Worm (Caenorhabditis elegans) whole organism, young adult: ENCODE measurements around the gene C35A11.2.
A peak's percentile ranks its signal among the peaks of the same experiment; 100 is the strongest.

ENCODE experiments used
- B0336.3 ChIP-seq: fragments of 200-800 bp; sonication (Bioruptor generic); IDR thresholded peaks from 2 replicates; pipeline ENCODE4 v1.3.6; 2022; ENCODE audit warnings: missing genetic modification characterization, missing compliant biosample characterization
- F23B12.7 ChIP-seq: sonication (generic microtip); optimal IDR thresholded peaks from 2 replicates; lab custom pipeline; 2017; ENCODE audit warnings: missing genetic modification characterization, mild to moderate bottlenecking, missing compliant biosample characterization, antibody characterized with exemption, moderate library complexity; ENCODE audit not compliant: insufficient read depth
- F49E8.2 ChIP-seq: sonication (generic microtip); optimal IDR thresholded peaks from 3 replicates; lab custom pipeline; 2017; ENCODE audit warnings: missing genetic modification characterization, mild to moderate bottlenecking, missing compliant biosample characterization, antibody characterized with exemption, moderate library complexity; ENCODE audit not compliant: insufficient read depth
- F57A8.1 ChIP-seq: fragments of 200-800 bp; sonication (Bioruptor generic); optimal IDR thresholded peaks from 2 replicates; lab custom pipeline; 2018; ENCODE audit warnings: mild to moderate bottlenecking, missing genetic modification characterization, moderate library complexity, missing compliant biosample characterization
- K11D2.4 ChIP-seq: fragments of 200-800 bp; sonication (Bioruptor generic); IDR thresholded peaks from 2 replicates; pipeline ENCODE4 v1.3.6; 2022; ENCODE audit warnings: missing genetic modification reagents, missing genetic modification characterization, missing compliant biosample characterization
- K12H6.12 ChIP-seq: fragments of 200-800 bp; sonication (Bioruptor generic); optimal IDR thresholded peaks from 2 replicates; lab custom pipeline; 2018; ENCODE audit warnings: mild to moderate bottlenecking, missing genetic modification characterization, missing compliant biosample characterization
- T07F8.4 ChIP-seq: sonication (generic microtip); optimal IDR thresholded peaks from 2 replicates; lab custom pipeline; 2016; ENCODE audit warnings: mild to moderate bottlenecking, missing genetic modification characterization, moderate library complexity, missing compliant biosample characterization
- T26A5.8 ChIP-seq: sonication (generic microtip); optimal IDR thresholded peaks from 2 replicates; lab custom pipeline; 2016; ENCODE audit warnings: missing genetic modification characterization, missing compliant biosample characterization
- Y53F4B.3 ChIP-seq: fragments of 200-800 bp; sonication (Bioruptor generic); IDR thresholded peaks from 2 replicates; pipeline ENCODE4 v1.3.6; 2022; ENCODE audit warnings: missing genetic modification reagents, missing genetic modification characterization, missing compliant biosample characterization
- Y56A3A.18 ChIP-seq: fragments of 200-800 bp; sonication (Bioruptor generic); IDR thresholded peaks from 2 replicates; pipeline ENCODE4 v1.3.6; 2022; ENCODE audit warnings: missing genetic modification reagents, missing genetic modification characterization, missing compliant biosample characterization
- Y79H2A.3 ChIP-seq: fragments of 200-800 bp; sonication (Bioruptor generic); conservative IDR thresholded peaks from 2 replicates; pipeline ENCODE4 v1.3.6; 2022; ENCODE audit warnings: missing genetic modification reagents, missing genetic modification characterization, missing compliant biosample characterization
- aptf-2 ChIP-seq: fragments of 200-800 bp; sonication (Bioruptor generic); conservative IDR thresholded peaks from 2 replicates; pipeline ENCODE4 v1.3.6; 2022; ENCODE audit warnings: missing genetic modification reagents, missing genetic modification characterization, missing compliant biosample characterization
- aptf-3 ChIP-seq: fragments of 200-800 bp; sonication (Bioruptor generic); IDR thresholded peaks from 2 replicates; pipeline ENCODE4 v1.3.6; 2022; ENCODE audit warnings: missing genetic modification characterization, missing compliant biosample characterization
- atf-7 ChIP-seq: sonication (generic microtip); optimal IDR thresholded peaks from 2 replicates; lab custom pipeline; 2017; ENCODE audit warnings: mild to moderate bottlenecking, missing genetic modification characterization, missing compliant biosample characterization
- athp-1 ChIP-seq: sonication (generic microtip); optimal IDR thresholded peaks from 2 replicates; lab custom pipeline; 2017; ENCODE audit warnings: mild to moderate bottlenecking, missing genetic modification characterization, missing compliant biosample characterization
- attf-6 ChIP-seq: fragments of 200-800 bp; sonication (Bioruptor generic); IDR thresholded peaks from 2 replicates; pipeline ENCODE4 v1.3.6; 2022; ENCODE audit warnings: missing genetic modification reagents, missing genetic modification characterization, missing compliant biosample characterization
- bed-1 ChIP-seq: fragments of 200-800 bp; sonication (Bioruptor generic); IDR thresholded peaks from 2 replicates; pipeline ENCODE4 v1.3.6; 2022; ENCODE audit warnings: missing genetic modification reagents, missing genetic modification characterization, missing compliant biosample characterization
- cebp-1 ChIP-seq, 2 experiments: fragments of 200-800 bp in 1 of 2; sonication (Bioruptor generic) in 1 of 2; sonication (generic microtip) in 1 of 2; IDR thresholded peaks in 1 of 2; optimal IDR thresholded peaks in 1 of 2; 2 replicates each; pipeline versions ENCODE4 v1.3.6 to Lab custom; 2017 to 2022; ENCODE audit warnings: missing compliant biosample characterization in 2 of 2, missing genetic modification characterization in 2 of 2, mild to moderate bottlenecking in 1 of 2, missing genetic modification reagents in 1 of 2, moderate library complexity in 1 of 2
- ceh-58 ChIP-seq: fragments of 200-800 bp; sonication (Bioruptor generic); IDR thresholded peaks from 2 replicates; pipeline ENCODE4 v1.3.6; 2022; ENCODE audit warnings: missing genetic modification characterization, missing compliant biosample characterization
- die-1 ChIP-seq: sonication (generic microtip); optimal IDR thresholded peaks from 2 replicates; lab custom pipeline; 2016; ENCODE audit warnings: missing genotype, mild to moderate bottlenecking, missing genetic modification characterization, missing compliant biosample characterization
- dox-1 ChIP-seq: fragments of 200-800 bp; sonication (Bioruptor generic); IDR thresholded peaks from 2 replicates; pipeline ENCODE4 v1.3.6; 2022; ENCODE audit warnings: missing genetic modification reagents, missing genetic modification characterization, missing compliant biosample characterization
- ets-4 ChIP-seq: fragments of 200-800 bp; sonication (Bioruptor generic); optimal IDR thresholded peaks from 2 replicates; lab custom pipeline; 2018; ENCODE audit warnings: mild to moderate bottlenecking, missing genetic modification characterization, missing compliant biosample characterization
- hlh-26 ChIP-seq: fragments of 200-800 bp; sonication (Bioruptor generic); conservative IDR thresholded peaks from 2 replicates; pipeline ENCODE4 v1.3.6; 2022; ENCODE audit warnings: missing genetic modification reagents, missing genetic modification characterization, missing compliant biosample characterization
- hmg-1.2 ChIP-seq: fragments of 200-800 bp; sonication (Bioruptor generic); IDR thresholded peaks from 2 replicates; pipeline ENCODE4 v1.3.6; 2022; ENCODE audit warnings: missing genetic modification reagents, missing genetic modification characterization, missing compliant biosample characterization
- hmg-20 ChIP-seq: fragments of 200-800 bp; sonication (Bioruptor generic); IDR thresholded peaks from 2 replicates; pipeline ENCODE4 v1.3.6; 2022; ENCODE audit warnings: missing genetic modification reagents, missing genetic modification characterization, missing compliant biosample characterization
- lir-1 ChIP-seq: fragments of 200-800 bp; sonication (Bioruptor generic); conservative IDR thresholded peaks from 2 replicates; pipeline ENCODE4 v1.3.6; 2022; ENCODE audit warnings: missing genetic modification reagents, missing genetic modification characterization, missing compliant biosample characterization
- lsl-1 ChIP-seq: fragments of 200-800 bp; sonication (Bioruptor generic); optimal IDR thresholded peaks from 2 replicates; lab custom pipeline; 2018; ENCODE audit warnings: mild to moderate bottlenecking, missing genetic modification characterization, moderate library complexity, missing compliant biosample characterization
- lsy-27 ChIP-seq: sonication (generic microtip); optimal IDR thresholded peaks from 2 replicates; lab custom pipeline; 2017; ENCODE audit warnings: missing genetic modification characterization, mild to moderate bottlenecking, missing compliant biosample characterization, antibody characterized with exemption, missing genotype, borderline replicate concordance; ENCODE audit not compliant: insufficient read depth
- madf-10 ChIP-seq: sonication (generic microtip); optimal IDR thresholded peaks from 2 replicates; lab custom pipeline; 2016; ENCODE audit warnings: mild to moderate bottlenecking, missing genetic modification characterization, missing compliant biosample characterization
- madf-6 ChIP-seq: fragments of 200-800 bp; sonication (Bioruptor generic); IDR thresholded peaks from 2 replicates; pipeline ENCODE4 v1.3.6; 2022; ENCODE audit warnings: missing genetic modification reagents, missing genetic modification characterization, missing compliant biosample characterization
- madf-8 ChIP-seq: fragments of 200-800 bp; sonication (Bioruptor generic); conservative IDR thresholded peaks from 2 replicates; pipeline ENCODE4 v1.3.6; 2022; ENCODE audit warnings: missing genetic modification reagents, missing genetic modification characterization, missing compliant biosample characterization
- mes-4 ChIP-seq: sonication (generic microtip); optimal IDR thresholded peaks from 2 replicates; lab custom pipeline; 2016; ENCODE audit warnings: missing genotype, missing genetic modification characterization, missing compliant biosample characterization
- nfya-2 ChIP-seq: fragments of 200-800 bp; sonication (Bioruptor generic); IDR thresholded peaks from 2 replicates; pipeline ENCODE4 v1.3.6; 2022; ENCODE audit warnings: missing genetic modification reagents, missing genetic modification characterization, missing compliant biosample characterization
- nhr-120 ChIP-seq: fragments of 200-800 bp; sonication (Bioruptor generic); IDR thresholded peaks from 2 replicates; pipeline ENCODE4 v1.3.6; 2022; ENCODE audit warnings: missing genetic modification characterization, missing compliant biosample characterization
- nhr-80 ChIP-seq: sonication (generic microtip); optimal IDR thresholded peaks from 2 replicates; lab custom pipeline; 2016; ENCODE audit warnings: missing genetic modification characterization, missing compliant biosample characterization
- pha-4 ChIP-seq: fragments of 150-350 bp; sonication (generic microtip); optimal IDR thresholded peaks from 2 replicates; lab custom pipeline; 2014; ENCODE audit warnings: missing biosample characterization, missing genetic modification reagents, missing genetic modification characterization
- tbx-9 ChIP-seq: sonication (generic microtip); optimal IDR thresholded peaks from 2 replicates; lab custom pipeline; 2016; ENCODE audit warnings: borderline replicate concordance, missing genetic modification characterization, inconsistent platforms, missing compliant biosample characterization
- unc-62 ChIP-seq: fragments of 150-350 bp; optimal IDR thresholded peaks from 2 replicates; lab custom pipeline; 2014; ENCODE audit warnings: missing biosample characterization, missing genetic modification reagents, missing genetic modification characterization
- xnd-1 ChIP-seq: sonication (generic microtip); optimal IDR thresholded peaks from 2 replicates; lab custom pipeline; 2016; ENCODE audit warnings: missing genotype, missing genetic modification reagents, missing genetic modification characterization, missing compliant biosample characterization
- ztf-22 ChIP-seq: fragments of 200-800 bp; sonication (Bioruptor generic); optimal IDR thresholded peaks from 2 replicates; lab custom pipeline; 2018; ENCODE audit warnings: mild to moderate bottlenecking, missing genetic modification characterization, moderate library complexity, missing compliant biosample characterization
- ztf-26 ChIP-seq: sonication (generic microtip); optimal IDR thresholded peaks from 2 replicates; lab custom pipeline; 2017; ENCODE audit warnings: missing genetic modification characterization, missing compliant biosample characterization
- ztf-28 ChIP-seq: fragments of 200-800 bp; sonication (Bioruptor generic); IDR thresholded peaks from 2 replicates; pipeline ENCODE4 v1.3.6; 2022; ENCODE audit warnings: missing genetic modification reagents, missing genetic modification characterization, missing compliant biosample characterization

The C35A11.2 gene

DNA sequence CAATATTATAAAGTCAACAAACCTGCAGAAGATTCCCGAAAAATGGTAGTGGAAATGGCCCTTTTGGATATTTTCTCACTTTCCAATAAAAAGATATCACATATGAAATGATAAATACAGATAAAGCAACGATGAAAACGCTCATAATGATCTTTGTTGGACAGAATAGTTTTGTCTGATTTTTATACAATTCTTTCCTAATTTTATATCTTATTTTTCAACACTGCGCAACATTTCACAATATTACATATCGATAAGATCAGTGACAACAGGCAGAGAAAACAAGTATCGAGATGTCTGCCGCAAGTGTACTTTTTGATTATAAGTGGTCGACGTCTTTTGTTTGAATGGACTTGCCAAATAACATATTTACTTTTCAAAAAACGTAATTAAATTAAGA lies 37.0 kb downstream of the C35A11.2 start, which contains the start of gene cyp-14A5:
cyp-14A5 (minus strand) TSS at position 163 of the 400 bp plus-strand sequence.
- TF ChIP-seq die-1 (tag; lab: Kevin White, UChicago) = no peak
- no peak for TF ChIP-seq T26A5.8 (tag; lab: Kevin White, UChicago)
- TF ChIP-seq K12H6.12 (tag; lab: Kevin White, UChicago) = no peak
- TF ChIP-seq tbx-9 = no peak
- no peak for TF ChIP-seq F23B12.7 (tag; lab: Kevin White, UChicago)
- no peak for TF ChIP-seq aptf-3 (GFP tag; lab: Robert Waterston, UW)
- TF ChIP-seq madf-6 = no peak
- TF ChIP-seq xnd-1 = no peak
- no peak for TF ChIP-seq Y79H2A.3 (GFP tag; lab: Robert Waterston, UW)
- no peak for TF ChIP-seq mes-4 (tag; lab: Kevin White, UChicago)
- TF ChIP-seq attf-6 = no peak
- no peak for TF ChIP-seq nfya-2
- no peak for TF ChIP-seq ets-4 (GFP tag; lab: Kevin White, UChicago)
- TF ChIP-seq Y53F4B.3 (GFP tag; lab: Robert Waterston, UW) = no peak
- no peak for TF ChIP-seq ztf-28 (GFP tag; lab: Robert Waterston, UW)

ce11 chrV:5425008-5425407 lies 38.9 kb downstream of the C35A11.2 start:
- TF ChIP-seq nhr-80 (tag; lab: Kevin White, UChicago) (peak; percentile 89), dox-1 (GFP tag; lab: Robert Waterston, UW) (peak; percentile 52; the same call in 1 of the 2 replicates), nfya-2 (no peak), ceh-58 (GFP tag; lab: Robert Waterston, UW) (no peak), cebp-1 (GFP tag; IDR thresholded peaks at IDR 0.05; lab: Robert Waterston, UW) (no peak), cebp-1 (tag; optimal IDR thresholded peaks at IDR 0.05; lab: Kevin White, UChicago) (peak; percentile 33), unc-62 (no peak), T26A5.8 (tag; lab: Kevin White, UChicago) (no peak), ztf-26 (tag; lab: Kevin White, UChicago) (peak; percentile 24), B0336.3 (no peak), T07F8.4 (tag; lab: Kevin White, UChicago) (no peak), pha-4 (tag; lab: Kevin White, UChicago) (peak; percentile 3), atf-7 (tag; lab: Kevin White, UChicago) (peak; percentile 10), aptf-2 (no peak), ztf-22 (GFP tag; lab: Kevin White, UChicago) (no peak), nhr-120 (GFP tag; lab: Robert Waterston, UW) (no peak), hmg-20 (GFP tag; lab: Robert Waterston, UW) (no peak)

- TF ChIP-seq bed-1 (GFP tag; lab: Robert Waterston, UW) = no peak
- TF ChIP-seq F49E8.2 (tag; lab: Kevin White, UChicago) = no peak
- no peak for TF ChIP-seq Y56A3A.18
- TF ChIP-seq madf-10 (tag; lab: Kevin White, UChicago) = no peak
- no peak for TF ChIP-seq K11D2.4 (GFP tag; lab: Robert Waterston, UW)
- TF ChIP-seq lir-1 (GFP tag; lab: Robert Waterston, UW) = no peak
- no peak for TF ChIP-seq hlh-26
- no peak for TF ChIP-seq athp-1 (tag; lab: Kevin White, UChicago)
- TF ChIP-seq madf-8 (GFP tag; lab: Robert Waterston, UW) = no peak
- no peak for TF ChIP-seq F57A8.1 (GFP tag; lab: Kevin White, UChicago)
- TF ChIP-seq lsy-27 = no peak
- TF ChIP-seq lsl-1 (GFP tag; lab: Kevin White, UChicago) = no peak
- no peak for TF ChIP-seq hmg-1.2 (GFP tag; lab: Robert Waterston, UW)
- no peak for TF ChIP-seq nhr-120 (GFP tag; lab: Robert Waterston, UW)
These were observed 40.2 kb downstream of the C35A11.2 start for ce11 chrV:5426337-5426736.
